Worm (Caenorhabditis elegans) whole organism, L2 larva: ENCODE data around the gene srd-30.

Experiments
- ceh-82 ChIP-seq: fragments of 150-350 bp; optimal IDR thresholded peaks from 2 replicates; lab custom pipeline; 2014; ENCODE audit warnings: missing biosample characterization, missing genetic modification characterization
- lin-39 ChIP-seq: fragments of 150-350 bp; optimal IDR thresholded peaks from 2 replicates; lab custom pipeline; 2014; ENCODE audit warnings: missing biosample characterization, missing genetic modification reagents, missing genetic modification characterization
- nhr-237 ChIP-seq: fragments of 150-350 bp; optimal IDR thresholded peaks from 2 replicates; lab custom pipeline; 2014; ENCODE audit warnings: missing biosample characterization, missing genetic modification characterization
- skn-1 ChIP-seq: sonication (generic microtip); optimal IDR thresholded peaks from 2 replicates; lab custom pipeline; 2017; ENCODE audit warnings: missing biosample characterization, missing genetic modification characterization
- unc-62 ChIP-seq: fragments of 150-350 bp; optimal IDR thresholded peaks from 2 replicates; lab custom pipeline; 2014; ENCODE audit warnings: missing biosample characterization, missing genetic modification reagents, missing genetic modification characterization

ce11 chrV:7622011-7622465 is 7.6 kb upstream of the srd-30 start, which contains the start of gene C50E3.12:
- TF ChIP-seq nhr-237 (tag; lab: Kevin White, UChicago) (no peak), lin-39 (no peak), unc-62 (no peak), ceh-82 (tag; lab: Kevin White, UChicago) (no peak), skn-1 (no peak)
